Worm (Caenorhabditis elegans) whole organism, early embryonic: Measurements from ENCODE around the gene twk-2.

ENCODE experiments used
- B0310.2 ChIP-seq: sonication (generic microtip); optimal IDR thresholded peaks from 2 replicates; lab custom pipeline; 2016; ENCODE audit warnings: mild to moderate bottlenecking, missing genetic modification characterization, missing compliant biosample characterization
- F13C5.2 ChIP-seq: sonication (generic microtip); optimal IDR thresholded peaks from 2 replicates; lab custom pipeline; 2017; ENCODE audit warnings: mild to moderate bottlenecking, missing genetic modification characterization, inconsistent platforms, missing compliant biosample characterization
- aly-1 ChIP-seq: sonication (generic microtip); optimal IDR thresholded peaks from 2 replicates; lab custom pipeline; 2016; ENCODE audit warnings: missing genetic modification characterization, missing compliant biosample characterization
- ama-1 ChIP-seq: fragments of 150-350 bp; optimal IDR thresholded peaks from 2 replicates; lab custom pipeline; 2014
- ceh-13 ChIP-seq: fragments of 200-800 bp; sonication (Bioruptor generic); optimal IDR thresholded peaks from 2 replicates; lab custom pipeline; 2018; ENCODE audit warnings: mild to moderate bottlenecking, missing genetic modification characterization, missing compliant biosample characterization
- ceh-36 ChIP-seq: sonication (generic microtip); optimal IDR thresholded peaks from 2 replicates; lab custom pipeline; 2016; ENCODE audit warnings: missing genetic modification characterization, inconsistent platforms, missing compliant biosample characterization
- ets-7 ChIP-seq: sonication (generic microtip); optimal IDR thresholded peaks from 2 replicates; lab custom pipeline; 2016; ENCODE audit warnings: missing genotype, missing genetic modification characterization, missing compliant biosample characterization
- flt-1 ChIP-seq: fragments of 200-800 bp; sonication (Bioruptor generic); IDR thresholded peaks from 2 replicates; pipeline ENCODE4 v1.3.6; 2022; ENCODE audit warnings: missing genetic modification characterization, missing compliant biosample characterization
- hmbx-1 ChIP-seq: sonication (generic microtip); optimal IDR thresholded peaks from 2 replicates; lab custom pipeline; 2016; ENCODE audit warnings: mild to moderate bottlenecking, missing genetic modification characterization, missing compliant biosample characterization
- hmg-4 ChIP-seq: fragments of 200-800 bp; sonication (Bioruptor generic); optimal IDR thresholded peaks from 2 replicates; lab custom pipeline; 2018; ENCODE audit warnings: mild to moderate bottlenecking, missing genetic modification characterization, missing compliant biosample characterization
- hnd-1 ChIP-seq: sonication (generic microtip); optimal IDR thresholded peaks from 2 replicates; lab custom pipeline; 2016; ENCODE audit warnings: missing genetic modification characterization, missing compliant biosample characterization
- pes-1 ChIP-seq: fragments of 200-800 bp; sonication (Bioruptor generic); IDR thresholded peaks from 2 replicates; pipeline ENCODE4 v1.3.6; 2022; ENCODE audit warnings: missing genetic modification reagents, missing genetic modification characterization, missing compliant biosample characterization
- scrt-1 ChIP-seq: fragments of 200-800 bp; sonication (Bioruptor generic); IDR thresholded peaks from 2 replicates; pipeline ENCODE4 v1.3.6; 2022; ENCODE audit warnings: missing genetic modification characterization, missing compliant biosample characterization
- sea-1 ChIP-seq: fragments of 200-800 bp; sonication (Bioruptor generic); conservative IDR thresholded peaks from 2 replicates; pipeline ENCODE4 v1.3.6; 2022; ENCODE audit warnings: missing genetic modification characterization, missing compliant biosample characterization
- tbx-11 ChIP-seq: fragments of 200-800 bp; sonication (Bioruptor generic); IDR thresholded peaks from 2 replicates; pipeline ENCODE4 v1.3.6; 2022; ENCODE audit warnings: missing genetic modification characterization, missing compliant biosample characterization
- tbx-37 ChIP-seq: fragments of 200-800 bp; sonication (Bioruptor generic); conservative IDR thresholded peaks from 2 replicates; pipeline ENCODE4 v1.3.6; 2022; ENCODE audit warnings: missing genetic modification reagents, missing genetic modification characterization, missing compliant biosample characterization
- tra-4 ChIP-seq: sonication (generic microtip); optimal IDR thresholded peaks from 2 replicates; lab custom pipeline; 2017; ENCODE audit warnings: missing genetic modification characterization, missing compliant biosample characterization

Gene twk-2

ce11 chrII:4456024-4456423, 3.1 kb upstream of the twk-2 start:
- no peak for TF ChIP-seq tbx-11 (GFP tag; lab: Robert Waterston, UW)
- no peak for TF ChIP-seq tbx-37 (GFP tag; lab: Robert Waterston, UW)
- no peak for TF ChIP-seq ceh-36 (tag; lab: Kevin White, UChicago)
- TF ChIP-seq scrt-1 (GFP tag; lab: Robert Waterston, UW): no peak
- no peak for TF ChIP-seq tra-4

ce11 chrII:4454823-4455222, 1.9 kb upstream of the twk-2 start:
- TF ChIP-seq scrt-1 (GFP tag; lab: Robert Waterston, UW) (no peak), ceh-36 (tag; lab: Kevin White, UChicago) (peak; percentile 50)

ce11 chrII:4453453-4453852, 502 bp upstream of the twk-2 start:
- TF ChIP-seq ama-1 (lab: Kevin White, UChicago) (no peak), flt-1 (no peak), tra-4 (no peak), ceh-13 (GFP tag; lab: Kevin White, UChicago) (no peak), hmbx-1 (tag; lab: Kevin White, UChicago) (no peak), hmg-4 (GFP tag; lab: Kevin White, UChicago) (no peak), aly-1 (tag; lab: Kevin White, UChicago) (no peak), sea-1 (no peak), scrt-1 (GFP tag; lab: Robert Waterston, UW) (no peak), tbx-11 (GFP tag; lab: Robert Waterston, UW) (no peak), tbx-37 (GFP tag; lab: Robert Waterston, UW) (no peak), ets-7 (no peak), hnd-1 (tag; lab: Kevin White, UChicago) (no peak), ceh-36 (tag; lab: Kevin White, UChicago) (no peak), B0310.2 (tag; lab: Kevin White, UChicago) (no peak), F13C5.2 (tag; lab: Kevin White, UChicago) (no peak), pes-1 (no peak)

- TF ChIP-seq sea-1 (no peak), tbx-11 (GFP tag; lab: Robert Waterston, UW) (no peak), scrt-1 (GFP tag; lab: Robert Waterston, UW) (no peak), hnd-1 (tag; lab: Kevin White, UChicago) (no peak), pes-1 (no peak), tbx-37 (GFP tag; lab: Robert Waterston, UW) (no peak), hmbx-1 (tag; lab: Kevin White, UChicago) (no peak), ama-1 (lab: Kevin White, UChicago) (no peak)
These were observed 8.1 kb downstream of the twk-2 start for ce11 chrII:4444811-4445210.

- no peak for TF ChIP-seq tbx-37 (GFP tag; lab: Robert Waterston, UW)
- TF ChIP-seq sea-1: no peak
- TF ChIP-seq tra-4: no peak
These were observed 11.7 kb downstream of the twk-2 start for ce11 chrII:4441278-4441677.

- no peak for TF ChIP-seq tbx-11 (GFP tag; lab: Robert Waterston, UW)
- TF ChIP-seq scrt-1 (GFP tag; lab: Robert Waterston, UW): no peak
- no peak for TF ChIP-seq sea-1
- no peak for TF ChIP-seq hmbx-1 (tag; lab: Kevin White, UChicago)
- TF ChIP-seq ceh-13 (GFP tag; lab: Kevin White, UChicago): no peak
These were observed 14.3 kb downstream of the twk-2 start, which contains the start of gene nhr-16 for ce11 chrII:4438601-4439000. nhr-16 (plus strand) TSS chrII:4438805.

ce11 chrII:4435134-4435533, 17.8 kb downstream of the twk-2 start, which contains the start of gene nhr-273:
nhr-273 (plus strand) TSS chrII:4435300.
- no peak for TF ChIP-seq hmbx-1 (tag; lab: Kevin White, UChicago)
- TF ChIP-seq flt-1: no peak
- TF ChIP-seq F13C5.2 (tag; lab: Kevin White, UChicago): no peak
- TF ChIP-seq pes-1: no peak
- TF ChIP-seq hmg-4 (GFP tag; lab: Kevin White, UChicago): no peak
- TF ChIP-seq tra-4: no peak
- no peak for TF ChIP-seq tbx-11 (GFP tag; lab: Robert Waterston, UW)
- no peak for TF ChIP-seq ceh-13 (GFP tag; lab: Kevin White, UChicago)
- no peak for TF ChIP-seq ets-7
- no peak for TF ChIP-seq ama-1 (lab: Kevin White, UChicago)
- TF ChIP-seq scrt-1 (GFP tag; lab: Robert Waterston, UW): no peak

ce11 chrII:4434278-4434677, 18.7 kb downstream of the twk-2 start:
- TF ChIP-seq ceh-36 (tag; lab: Kevin White, UChicago) (no peak), F13C5.2 (tag; lab: Kevin White, UChicago) (no peak), hnd-1 (tag; lab: Kevin White, UChicago) (no peak), hmbx-1 (tag; lab: Kevin White, UChicago) (no peak), B0310.2 (tag; lab: Kevin White, UChicago) (no peak), tbx-11 (GFP tag; lab: Robert Waterston, UW) (no peak), hmg-4 (GFP tag; lab: Kevin White, UChicago) (no peak), sea-1 (no peak), ets-7 (no peak), pes-1 (no peak), ama-1 (lab: Kevin White, UChicago) (no peak), scrt-1 (GFP tag; lab: Robert Waterston, UW) (no peak), aly-1 (tag; lab: Kevin White, UChicago) (no peak), tbx-37 (GFP tag; lab: Robert Waterston, UW) (no peak), ceh-13 (GFP tag; lab: Kevin White, UChicago) (no peak), flt-1 (no peak), tra-4 (no peak)
